Worm (Caenorhabditis elegans) whole organism, midembryonic: ENCODE measurements around the gene ZK616.61.

Experiments used
- flt-1 ChIP-seq: fragments of 200-800 bp; sonication (Bioruptor generic); IDR thresholded peaks from 2 replicates; pipeline ENCODE4 v1.3.6; 2022; ENCODE audit warnings: missing genetic modification characterization, missing compliant biosample characterization
- klf-2 ChIP-seq: fragments of 200-800 bp; sonication (Bioruptor generic); conservative IDR thresholded peaks from 2 replicates; pipeline ENCODE4 v1.3.6; 2022; ENCODE audit warnings: missing genetic modification reagents, missing genetic modification characterization, missing compliant biosample characterization
- ref-1 ChIP-seq: fragments of 200-800 bp; sonication (Bioruptor generic); conservative IDR thresholded peaks from 2 replicates; pipeline ENCODE4 v1.3.6; 2022; ENCODE audit warnings: missing genetic modification reagents, missing genetic modification characterization, missing compliant biosample characterization
- ztf-29 ChIP-seq: fragments of 200-800 bp; sonication (Bioruptor generic); IDR thresholded peaks from 2 replicates; pipeline ENCODE4 v1.3.6; 2022; ENCODE audit warnings: missing genetic modification reagents, missing genetic modification characterization, missing compliant biosample characterization

- no peak for TF ChIP-seq klf-2 (GFP tag; lab: Robert Waterston, UW)
- TF ChIP-seq ztf-29 (GFP tag; lab: Robert Waterston, UW) = no peak
- TF ChIP-seq flt-1 = no peak
- no peak for TF ChIP-seq ref-1 (GFP tag; lab: Robert Waterston, UW)
Measured at ce11 chrIV:5366567-5366966, 38.9 kb upstream of the ZK616.61 start, which contains the start of gene sand-1.
